Worm (Caenorhabditis elegans) whole organism, L4 larva: ENCODE results near the gene srh-288.

Source experiments
- D1046.2 ChIP-seq: fragments of 200-800 bp; sonication (Bioruptor generic); IDR thresholded peaks from 2 replicates; pipeline ENCODE4 v1.3.6; 2022; ENCODE audit warnings: missing genetic modification characterization, missing compliant biosample characterization
- F10B5.3 ChIP-seq: sonication (generic microtip); optimal IDR thresholded peaks from 2 replicates; lab custom pipeline; 2016; ENCODE audit warnings: mild to moderate bottlenecking, missing genetic modification characterization, missing compliant biosample characterization
- F49E8.2 ChIP-seq: sonication (generic microtip); optimal IDR thresholded peaks from 2 replicates; lab custom pipeline; 2016; ENCODE audit warnings: missing compliant biosample characterization, mild to moderate bottlenecking, missing genetic modification characterization, borderline replicate concordance
- T26A8.4 ChIP-seq: fragments of 200-800 bp; sonication (Bioruptor generic); IDR thresholded peaks from 2 replicates; pipeline ENCODE4 v1.3.6; 2022; ENCODE audit warnings: missing genetic modification characterization, missing compliant biosample characterization
- ceh-62 ChIP-seq: sonication (generic microtip); optimal IDR thresholded peaks from 2 replicates; lab custom pipeline; 2017; ENCODE audit warnings: missing biosample characterization, missing genetic modification characterization
- dpl-1 ChIP-seq: fragments of 150-350 bp; optimal IDR thresholded peaks from 2 replicates; lab custom pipeline; 2014; ENCODE audit warnings: missing biosample characterization, missing genetic modification reagents, missing genetic modification characterization
- fkh-10 ChIP-seq: fragments of 150-350 bp; optimal IDR thresholded peaks from 2 replicates; lab custom pipeline; 2014; ENCODE audit warnings: missing biosample characterization, missing genetic modification reagents, missing genetic modification characterization
- hlh-30 ChIP-seq: sonication (generic microtip); optimal IDR thresholded peaks from 2 replicates; lab custom pipeline; 2017; ENCODE audit warnings: antibody characterized with exemption, mild to moderate bottlenecking, missing genetic modification characterization, missing compliant biosample characterization; ENCODE audit not compliant: insufficient read depth
- mdl-1 ChIP-seq, 2 experiments: fragments of 150-350 bp in 1 of 2; sonication (generic microtip) in 1 of 2; optimal IDR thresholded peaks; 2 replicates each; lab custom pipeline; 2014 to 2017; ENCODE audit warnings: missing biosample characterization in 2 of 2, missing genetic modification characterization in 2 of 2
- nhr-28 ChIP-seq: fragments of 150-350 bp; optimal IDR thresholded peaks from 2 replicates; lab custom pipeline; 2014; ENCODE audit warnings: missing biosample characterization, missing genetic modification characterization
- unc-39 ChIP-seq: sonication (generic microtip); optimal IDR thresholded peaks from 2 replicates; lab custom pipeline; 2017; ENCODE audit warnings: missing biosample characterization, missing genetic modification characterization
- unc-62 ChIP-seq, 3 experiments: fragments of 150-350 bp in 1 of 3; sonication (generic microtip); optimal IDR thresholded peaks in 2 of 3; peaks in 1 of 3; 1 replicate in 1 of 3; 2 replicates in 2 of 3; lab custom pipeline; 2014 to 2017; ENCODE audit warnings: missing biosample characterization in 3 of 3, missing genetic modification characterization in 3 of 3, missing genetic modification reagents in 3 of 3, missing genotype in 1 of 3
- zfp-2 ChIP-seq: sonication (generic microtip); optimal IDR thresholded peaks from 2 replicates; lab custom pipeline; 2016; ENCODE audit warnings: mild to moderate bottlenecking, missing genetic modification characterization, missing compliant biosample characterization

The srh-288 gene

DNA sequence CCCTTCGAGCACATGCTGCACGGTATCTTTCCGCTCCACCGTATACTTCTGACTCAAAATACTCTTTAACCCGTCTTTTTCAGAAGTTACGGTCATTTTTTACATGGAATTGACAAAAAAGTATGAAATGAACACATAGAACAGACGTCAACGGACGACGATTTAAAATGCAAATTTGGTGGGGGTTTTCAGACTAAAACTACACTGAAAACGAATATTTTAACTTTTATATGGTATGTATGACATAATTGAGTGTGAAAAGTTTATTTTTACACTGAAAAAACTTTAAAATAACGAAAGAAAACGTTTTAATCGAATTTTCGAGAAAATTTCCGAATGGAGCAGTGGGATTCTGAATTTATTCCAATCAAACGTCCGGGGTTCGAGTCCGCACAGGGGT, 48.6 kb downstream of the srh-288 start, which contains the start of gene twk-36:
Gene twk-36 (minus strand): TSS at position 101 of the 400 bp plus-strand sequence.
- TF ChIP-seq unc-62 (GFP tag; optimal IDR thresholded peaks at IDR 0.05 in 1 of 2; lab: Kevin White, UChicago) (no peak), unc-62 (tag; optimal IDR thresholded peaks at IDR 0.05; lab: Kevin White, UChicago) (no peak), dpl-1 (GFP tag; lab: Kevin White, UChicago) (no peak), unc-39 (tag; lab: Kevin White, UChicago) (no peak), mdl-1 (tag; optimal IDR thresholded peaks at IDR 0.05; lab: Kevin White, UChicago) (no peak), hlh-30 (tag; lab: Kevin White, UChicago) (no peak), ceh-62 (tag; lab: Kevin White, UChicago) (no peak), D1046.2 (no peak), fkh-10 (no peak), F10B5.3 (tag; lab: Kevin White, UChicago) (no peak), F49E8.2 (no peak), zfp-2 (tag; lab: Kevin White, UChicago) (no peak), nhr-28 (tag; lab: Kevin White, UChicago) (no peak), T26A8.4 (GFP tag; lab: Robert Waterston, UW) (no peak)
